Fruit fly (Drosophila melanogaster): Measurements from ENCODE around the gene CG15449.

CG15449 gene

dm6 chrX:21058437-21058836 lies 18.0 kb upstream of the CG15449 start:
- TF ChIP-seq Dll (optimal IDR thresholded peaks at IDR 0.05) (no peak), psq (optimal IDR thresholded peaks at IDR 0.05) (no peak), CG8478 (optimal IDR thresholded peaks at IDR 0.05) (no peak), pan (optimal IDR thresholded peaks at IDR 0.05) (no peak), usp (GFP tag; optimal IDR thresholded peaks at IDR 0.05) (no peak), EcR (GFP tag; optimal IDR thresholded peaks at IDR 0.05) (no peak)

- no peak for TF ChIP-seq psq (optimal IDR thresholded peaks at IDR 0.05)
- no peak for TF ChIP-seq usp (GFP tag; optimal IDR thresholded peaks at IDR 0.05)
- no peak for TF ChIP-seq Dll (optimal IDR thresholded peaks at IDR 0.05)
Measured at dm6 chrX:21056732-21057131, 16.3 kb upstream of the CG15449 start.

- no peak for TF ChIP-seq Dll (optimal IDR thresholded peaks at IDR 0.05)
Measured at dm6 chrX:21054963-21055480, 14.6 kb upstream of the CG15449 start.

- TF ChIP-seq pan (optimal IDR thresholded peaks at IDR 0.05), result no peak
- no peak for TF ChIP-seq usp (GFP tag; optimal IDR thresholded peaks at IDR 0.05)
- no peak for TF ChIP-seq EcR (GFP tag; optimal IDR thresholded peaks at IDR 0.05)
- TF ChIP-seq CG8478 (optimal IDR thresholded peaks at IDR 0.05), result no peak
- TF ChIP-seq Dll (optimal IDR thresholded peaks at IDR 0.05), result no peak
- TF ChIP-seq psq (optimal IDR thresholded peaks at IDR 0.05), result no peak
Measured at dm6 chrX:21053849-21054581, 13.6 kb upstream of the CG15449 start, which contains the start of the genes Stt3A and bves. Gene Stt3A, minus strand, starts transcription at chrX:21053937. Gene bves, plus strand, starts transcription at chrX:21053963.

dm6 chrX:21053099-21053715 lies 12.8 kb upstream of the CG15449 start:
- TF ChIP-seq CG8478 (optimal IDR thresholded peaks at IDR 0.05) (no peak), Dll (optimal IDR thresholded peaks at IDR 0.05) (no peak), EcR (GFP tag; optimal IDR thresholded peaks at IDR 0.05) (no peak), psq (optimal IDR thresholded peaks at IDR 0.05) (no peak), pan (optimal IDR thresholded peaks at IDR 0.05) (no peak), usp (GFP tag; optimal IDR thresholded peaks at IDR 0.05) (no peak)

- TF ChIP-seq pan (optimal IDR thresholded peaks at IDR 0.05) (no peak), CG8478 (optimal IDR thresholded peaks at IDR 0.05) (no peak), usp (GFP tag; optimal IDR thresholded peaks at IDR 0.05) (no peak), psq (optimal IDR thresholded peaks at IDR 0.05) (no peak), EcR (GFP tag; optimal IDR thresholded peaks at IDR 0.05) (no peak)
Measured at dm6 chrX:21047717-21048116, 7.3 kb upstream of the CG15449 start.

dm6 chrX:21046141-21046540 lies 5.7 kb upstream of the CG15449 start:
- TF ChIP-seq psq (optimal IDR thresholded peaks at IDR 0.05) (no peak), Dll (optimal IDR thresholded peaks at IDR 0.05) (no peak), pan (optimal IDR thresholded peaks at IDR 0.05) (no peak), CG8478 (optimal IDR thresholded peaks at IDR 0.05) (no peak), usp (GFP tag; optimal IDR thresholded peaks at IDR 0.05) (no peak), EcR (GFP tag; optimal IDR thresholded peaks at IDR 0.05) (no peak)

- TF ChIP-seq Dll (optimal IDR thresholded peaks at IDR 0.05) (no peak), CG8478 (optimal IDR thresholded peaks at IDR 0.05) (no peak)
Measured at dm6 chrX:21045448-21045941, 5.1 kb upstream of the CG15449 start.

dm6 chrX:21044831-21045447 lies 4.5 kb upstream of the CG15449 start, which contains the start of gene Cbs:
Gene Cbs, plus strand, starts transcription at chrX:21045138.
- TF ChIP-seq pan (optimal IDR thresholded peaks at IDR 0.05) (no peak), Dll (optimal IDR thresholded peaks at IDR 0.05) (no peak), CG8478 (optimal IDR thresholded peaks at IDR 0.05) (no peak), psq (optimal IDR thresholded peaks at IDR 0.05) (no peak), usp (GFP tag; optimal IDR thresholded peaks at IDR 0.05) (no peak), EcR (GFP tag; optimal IDR thresholded peaks at IDR 0.05) (no peak)

- TF ChIP-seq usp (GFP tag; optimal IDR thresholded peaks at IDR 0.05) (no peak), pan (optimal IDR thresholded peaks at IDR 0.05) (no peak), psq (optimal IDR thresholded peaks at IDR 0.05) (no peak), EcR (GFP tag; optimal IDR thresholded peaks at IDR 0.05) (no peak), Dll (optimal IDR thresholded peaks at IDR 0.05) (no peak), CG8478 (optimal IDR thresholded peaks at IDR 0.05) (no peak)
Measured at dm6 chrX:21044278-21044830, 3.9 kb upstream of the CG15449 start.

dm6 chrX:21042638-21043513 lies 2.5 kb upstream of the CG15449 start:
- TF ChIP-seq Dll (optimal IDR thresholded peaks at IDR 0.05), result no peak
- no peak for TF ChIP-seq psq (optimal IDR thresholded peaks at IDR 0.05)
- no peak for TF ChIP-seq usp (GFP tag; optimal IDR thresholded peaks at IDR 0.05)
- no peak for TF ChIP-seq pan (optimal IDR thresholded peaks at IDR 0.05)
- TF ChIP-seq CG8478 (optimal IDR thresholded peaks at IDR 0.05), result no peak
